Fruit fly (Drosophila melanogaster) whole organism: ENCODE data around the gene CG14416.

ENCODE experiments used
- CG8478 ChIP-seq: fragments of >200 bp; optimal IDR thresholded peaks from 2 replicates; lab custom pipeline; 2018; ENCODE audit warnings: inconsistent platforms
- Dll ChIP-seq: fragments of >200 bp; optimal IDR thresholded peaks from 2 replicates; lab custom pipeline; 2017
- EcR ChIP-seq, 2 experiments: fragments of >200 bp; optimal IDR thresholded peaks; 2 replicates each; lab custom pipeline; 2017; ENCODE audit warnings: missing biosample characterization in 2 of 2, missing genetic modification characterization in 2 of 2, missing genetic modification reagents in 2 of 2
- pan ChIP-seq: fragments of >200 bp; optimal IDR thresholded peaks from 2 replicates; lab custom pipeline; 2017
- psq ChIP-seq: fragments of >200 bp; optimal IDR thresholded peaks from 2 replicates; lab custom pipeline; 2017
- usp ChIP-seq: fragments of >200 bp; optimal IDR thresholded peaks from 2 replicates; lab custom pipeline; 2017; ENCODE audit warnings: missing biosample characterization, missing genetic modification characterization, mixed read lengths

Gene CG14416

DNA sequence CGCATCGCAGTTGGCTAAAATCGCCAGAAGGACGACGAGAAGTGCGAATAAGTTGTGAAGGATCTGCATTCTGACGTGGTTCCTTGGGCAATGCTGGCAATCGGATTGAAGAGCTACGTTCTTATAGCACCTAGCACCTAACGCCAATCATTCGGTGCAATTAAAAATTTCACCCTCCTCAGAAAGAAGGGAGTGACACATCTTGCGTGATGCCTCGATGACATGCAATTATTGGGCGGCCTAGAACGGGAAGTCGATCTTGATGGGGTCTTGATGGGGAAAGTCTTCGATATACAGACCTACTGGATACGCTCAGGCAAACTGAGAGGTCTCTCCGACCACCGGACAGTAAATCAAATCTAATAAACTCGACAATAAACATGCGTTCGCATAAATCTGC lies at the start of gene CG14416:
CG14416 (minus strand) TSS at position 101 of the 400 bp plus-strand sequence.
- TF ChIP-seq psq (lab: Kevin White, UChicago) (no peak), CG8478 (lab: Kevin White, UChicago) (no peak), Dll (no peak), pan (lab: Kevin White, UChicago) (no peak), usp (GFP tag; lab: Kevin White, UChicago) (no peak), EcR (GFP tag; optimal IDR thresholded peaks at IDR 0.05; lab: Kevin White, UChicago) (no peak)

DNA sequence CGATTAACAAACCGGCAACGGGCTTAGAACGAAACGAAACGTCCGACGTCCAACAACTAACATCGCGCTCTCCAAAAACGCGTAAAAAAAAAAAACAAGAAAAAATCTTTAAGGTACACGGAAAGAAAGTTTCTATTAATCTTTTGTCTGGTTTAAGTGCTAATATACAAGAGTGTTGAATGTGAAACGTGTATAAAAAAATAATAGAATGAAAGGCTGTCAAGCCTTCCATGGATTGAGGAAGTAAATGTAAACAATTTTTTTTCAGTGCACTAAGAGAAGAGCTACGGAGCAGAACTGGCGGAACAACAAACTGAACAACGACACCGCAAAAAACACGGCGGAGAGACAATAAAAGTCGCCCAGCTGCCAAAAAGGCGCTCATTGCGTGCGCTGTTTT lies 47.1 kb upstream of the CG14416 start, which contains the start of gene CG3588:
CG3588 (plus strand) TSS at position 29 of the 400 bp plus-strand sequence.
- TF ChIP-seq CG8478 (lab: Kevin White, UChicago) = no peak

- TF ChIP-seq psq (lab: Kevin White, UChicago) = no peak
- TF ChIP-seq CG8478 (lab: Kevin White, UChicago) = no peak
- TF ChIP-seq usp (GFP tag; lab: Kevin White, UChicago) = no peak
- TF ChIP-seq pan (lab: Kevin White, UChicago) = no peak
- TF ChIP-seq EcR (GFP tag; optimal IDR thresholded peaks at IDR 0.05; lab: Kevin White, UChicago) = no peak
- no peak for TF ChIP-seq Dll
Observed at dm6 chrX:2918551-2918950, 45.9 kb upstream of the CG14416 start.

dm6 chrX:2915108-2915507 lies 42.5 kb upstream of the CG14416 start:
- no peak for TF ChIP-seq Dll
- no peak for TF ChIP-seq psq (lab: Kevin White, UChicago)
- TF ChIP-seq EcR (GFP tag; optimal IDR thresholded peaks at IDR 0.05; lab: Kevin White, UChicago) = no peak
- TF ChIP-seq pan (lab: Kevin White, UChicago) = no peak
- no peak for TF ChIP-seq usp (GFP tag; lab: Kevin White, UChicago)
- no peak for TF ChIP-seq CG8478 (lab: Kevin White, UChicago)

DNA sequence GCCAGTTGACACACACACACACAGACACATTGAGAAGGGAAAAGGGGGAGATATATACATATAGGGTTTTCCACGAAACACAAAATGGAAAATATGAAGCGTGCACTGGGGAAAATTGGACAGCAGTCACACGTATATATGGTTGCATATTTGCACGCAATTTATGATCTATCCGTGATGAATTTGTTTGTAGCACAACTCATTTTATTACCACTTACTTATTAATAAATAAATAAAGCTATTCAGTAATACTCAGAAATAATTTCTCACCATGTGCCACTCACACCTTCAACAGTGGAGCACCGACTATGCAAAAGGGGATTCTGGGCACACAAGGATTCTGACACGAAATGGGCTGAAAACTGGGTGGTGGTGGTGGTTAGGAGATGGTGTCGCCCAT lies 41.4 kb upstream of the CG14416 start:
- TF ChIP-seq pan (lab: Kevin White, UChicago) = no peak
- no peak for TF ChIP-seq EcR (GFP tag; optimal IDR thresholded peaks at IDR 0.05; lab: Kevin White, UChicago)
- TF ChIP-seq psq (lab: Kevin White, UChicago) = no peak

DNA sequence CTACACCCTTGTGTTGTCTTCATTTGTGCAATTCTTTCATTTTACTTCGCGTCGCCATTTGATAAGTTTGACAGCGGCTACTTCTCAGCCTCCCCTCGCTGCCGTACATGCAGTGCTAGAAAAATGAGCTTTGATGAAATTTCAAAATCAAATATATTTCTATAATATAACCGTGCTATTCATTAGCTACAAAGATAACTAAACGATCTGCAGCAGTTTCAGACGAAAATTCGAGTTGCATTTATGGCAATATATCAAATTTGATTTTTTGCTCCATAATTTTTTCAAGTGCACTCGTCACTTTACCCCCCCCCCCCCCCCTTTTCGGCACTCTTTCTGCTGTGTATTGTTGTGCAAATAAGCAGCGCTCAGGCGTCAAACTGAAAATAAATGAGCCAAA lies 39.9 kb upstream of the CG14416 start:
- TF ChIP-seq pan (lab: Kevin White, UChicago) = no peak
- TF ChIP-seq EcR (GFP tag; optimal IDR thresholded peaks at IDR 0.05; lab: Kevin White, UChicago) = no peak
- no peak for TF ChIP-seq CG8478 (lab: Kevin White, UChicago)
- no peak for TF ChIP-seq usp (GFP tag; lab: Kevin White, UChicago)
- TF ChIP-seq psq (lab: Kevin White, UChicago) = no peak
- TF ChIP-seq Dll = no peak

DNA sequence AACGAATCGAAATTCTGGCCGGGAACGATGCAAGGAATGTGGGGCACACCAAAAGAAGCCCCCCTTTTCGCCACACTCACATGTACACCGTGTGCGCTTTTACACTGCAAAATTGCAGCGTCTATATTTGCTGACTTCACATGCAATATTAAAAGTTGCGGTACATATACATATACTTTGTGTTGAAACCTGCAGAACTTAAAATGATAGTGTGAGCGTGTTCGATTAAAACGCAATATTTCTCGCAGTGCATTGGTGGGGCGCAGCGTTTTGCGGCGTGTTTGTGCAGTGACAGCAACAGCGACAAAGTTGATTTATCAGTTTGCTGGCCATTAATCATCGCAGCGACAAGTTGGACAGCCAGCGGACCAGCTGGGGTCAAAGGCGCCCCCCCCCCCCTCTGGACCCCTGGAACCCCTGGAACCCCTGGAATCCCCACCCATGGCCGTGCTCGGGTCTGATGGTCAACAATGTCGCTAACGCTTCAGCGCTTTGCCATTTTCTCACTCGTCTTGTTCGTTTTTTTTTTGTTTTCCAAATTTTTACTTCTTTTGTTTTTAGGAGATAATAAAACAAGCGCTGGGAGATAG lies 34.5 kb upstream of the CG14416 start:
- TF ChIP-seq CG8478 (lab: Kevin White, UChicago) (no peak), pan (lab: Kevin White, UChicago) (no peak), usp (GFP tag; lab: Kevin White, UChicago) (no peak), EcR (GFP tag; optimal IDR thresholded peaks at IDR 0.05; lab: Kevin White, UChicago) (no peak), psq (lab: Kevin White, UChicago) (no peak), Dll (no peak)

DNA sequence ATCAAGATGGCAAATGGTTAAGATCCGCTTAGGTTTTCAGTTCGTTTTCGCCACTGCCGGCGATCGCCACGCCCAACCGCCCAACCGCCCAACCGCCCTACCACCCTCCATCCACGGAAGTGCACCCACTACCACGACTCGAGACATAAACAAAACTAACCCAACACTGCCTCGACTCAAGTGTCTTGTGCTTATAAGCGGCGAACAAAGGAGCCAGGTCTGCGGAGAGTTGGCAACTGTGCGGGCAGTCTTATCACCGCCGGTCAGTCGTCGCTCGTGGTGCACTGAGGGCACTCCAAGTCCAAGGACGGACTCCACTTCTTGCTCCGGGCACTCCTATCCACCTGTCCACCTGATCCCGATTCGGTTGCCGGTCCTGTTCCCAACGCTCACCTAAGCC lies 17.8 kb upstream of the CG14416 start, which contains the start of gene CG3526:
CG3526 (plus strand) TSS at position 301 of the 400 bp plus-strand sequence.
- TF ChIP-seq pan (lab: Kevin White, UChicago) (no peak), psq (lab: Kevin White, UChicago) (no peak), CG8478 (lab: Kevin White, UChicago) (no peak), Dll (no peak), EcR (GFP tag; optimal IDR thresholded peaks at IDR 0.05; lab: Kevin White, UChicago) (no peak), usp (GFP tag; lab: Kevin White, UChicago) (no peak)

DNA sequence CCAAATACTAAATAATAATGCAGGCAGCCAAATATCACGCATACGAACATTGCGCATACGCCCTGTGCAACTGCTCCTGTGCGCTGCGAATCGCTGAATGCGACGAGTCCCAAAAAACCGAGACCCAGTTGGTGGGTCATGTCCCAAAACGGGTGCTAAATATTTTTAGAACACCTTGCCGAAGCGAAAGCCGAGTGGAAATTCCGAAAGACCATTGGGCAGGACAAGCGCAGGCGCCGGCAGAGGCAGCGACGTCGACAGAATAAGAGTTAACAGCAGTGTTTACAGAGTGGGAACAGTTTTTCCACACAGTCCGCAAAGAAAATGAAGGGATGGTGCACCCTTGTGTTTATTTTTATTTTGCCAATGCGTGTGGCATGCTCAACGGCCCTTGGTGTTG lies 15.6 kb upstream of the CG14416 start:
- TF ChIP-seq pan (lab: Kevin White, UChicago) (no peak), psq (lab: Kevin White, UChicago) (no peak), CG8478 (lab: Kevin White, UChicago) (no peak), Dll (no peak), usp (GFP tag; lab: Kevin White, UChicago) (no peak), EcR (GFP tag; optimal IDR thresholded peaks at IDR 0.05; lab: Kevin White, UChicago) (no peak)

- TF ChIP-seq psq (lab: Kevin White, UChicago) (no peak), EcR (GFP tag; optimal IDR thresholded peaks at IDR 0.05; lab: Kevin White, UChicago) (no peak), Dll (no peak), CG8478 (lab: Kevin White, UChicago) (no peak), pan (lab: Kevin White, UChicago) (no peak), usp (GFP tag; lab: Kevin White, UChicago) (no peak)
Observed at dm6 chrX:2885814-2886213, 13.2 kb upstream of the CG14416 start, which contains the start of gene CG14419. CG14419 (minus strand) TSS chrX:2885914.

- no peak for TF ChIP-seq EcR (GFP tag; optimal IDR thresholded peaks at IDR 0.05; lab: Kevin White, UChicago)
- no peak for TF ChIP-seq usp (GFP tag; lab: Kevin White, UChicago)
- TF ChIP-seq pan (lab: Kevin White, UChicago) = no peak
- no peak for TF ChIP-seq psq (lab: Kevin White, UChicago)
Observed at dm6 chrX:2883561-2883960, 10.9 kb upstream of the CG14416 start, which contains the start of gene CG14418. CG14418 (minus strand) TSS chrX:2883661.

- no peak for TF ChIP-seq EcR (GFP tag; optimal IDR thresholded peaks at IDR 0.05; lab: Kevin White, UChicago)
Observed at dm6 chrX:2882516-2882915, 9.9 kb upstream of the CG14416 start.
